Worm (Caenorhabditis elegans): ENCODE data around the gene nhr-193.

nhr-193 gene

DNA sequence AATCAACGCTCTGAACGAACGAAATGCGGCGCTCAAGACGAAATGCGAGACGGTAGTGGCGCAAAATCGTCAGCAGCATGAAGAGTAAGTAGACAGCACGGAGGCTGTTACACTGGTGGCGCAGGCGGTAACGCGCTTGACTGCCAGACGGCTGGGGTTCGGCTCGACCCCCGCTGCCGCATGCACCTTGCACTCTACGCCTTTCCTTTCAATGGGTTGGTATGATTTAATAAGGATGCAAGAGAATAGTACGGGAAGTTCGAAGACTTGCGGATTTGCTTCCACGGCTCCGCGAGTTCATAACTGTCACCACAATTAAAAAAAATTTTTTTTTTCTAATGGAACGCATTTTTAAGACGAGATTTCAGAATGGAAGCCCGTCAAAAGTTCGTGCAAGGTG is 27.9 kb downstream of the nhr-193 start (continued):
- TF ChIP-seq duxl-1 (tag; optimal IDR thresholded peaks at IDR 0.05; ENCODE audit: poor library complexity) (peak; percentile 74), lim-7 (GFP tag; IDR thresholded peaks at IDR 0.05) (peak; percentile 90), zag-1 (tag; optimal IDR thresholded peaks at IDR 0.05) (no peak)

DNA sequence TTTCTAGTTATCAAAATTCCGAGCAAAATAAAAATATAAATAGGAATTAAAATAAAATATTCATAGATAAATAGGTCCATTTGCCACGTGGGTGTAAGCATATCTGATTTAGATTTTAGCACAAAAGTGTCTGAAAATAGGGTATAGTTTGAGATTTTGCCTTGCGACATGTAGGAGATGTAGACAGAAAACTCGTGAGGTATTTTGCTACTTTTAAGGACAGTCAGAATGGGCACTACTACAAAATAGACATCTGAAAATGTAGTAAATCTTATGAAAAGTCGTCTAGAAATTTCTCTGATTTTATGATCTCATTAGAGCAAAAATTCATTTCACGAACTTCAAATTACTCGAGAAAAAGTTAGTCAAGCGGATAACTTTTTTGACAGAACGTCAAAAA is 32.6 kb downstream of the nhr-193 start, which contains the start of gene srv-34:
Gene srv-34, minus strand, starts transcription at position 101 of the 400 bp plus-strand sequence.
- TF ChIP-seq unc-62 (GFP tag; optimal IDR thresholded peaks at IDR 0.05 in 1 of 2) (peak in 1 of 2 experiments; percentile 62), unc-62 (tag; optimal IDR thresholded peaks at IDR 0.05) (no peak), fos-1 (tag; optimal IDR thresholded peaks at IDR 0.05) (no peak)

DNA sequence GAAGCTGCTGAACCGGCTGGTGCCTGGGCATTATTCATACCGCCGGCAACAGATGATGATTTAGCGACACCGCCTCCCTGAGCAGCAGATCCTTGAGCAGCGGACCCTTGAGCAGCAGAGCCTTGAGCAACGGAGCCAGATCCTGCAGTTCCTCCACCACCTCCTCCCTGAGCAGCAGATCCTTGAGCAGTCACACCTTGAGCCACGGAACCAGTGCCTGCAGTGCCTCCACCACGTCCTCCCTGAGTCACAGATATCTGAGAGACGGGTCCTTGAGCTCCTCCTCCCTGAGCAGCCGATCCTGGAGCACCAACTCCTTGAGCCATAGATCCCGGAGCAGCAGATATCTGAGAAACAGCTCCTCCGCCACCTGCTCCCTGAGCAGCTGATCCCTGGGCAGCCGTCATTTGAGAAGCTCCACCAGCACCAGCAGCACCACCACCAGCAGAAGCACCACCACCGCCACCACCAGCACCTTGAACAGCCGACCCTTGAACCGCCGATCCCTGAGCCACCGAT is 34.4 kb downstream of the nhr-193 start:
- 0 out of 2 replicates have a peak, but pooled peaks have one; percentile 41 for TF ChIP-seq snpc-1.2 (GFP tag; IDR thresholded peaks at IDR 0.05)
- no peak for TF ChIP-seq skn-1 (tag; optimal IDR thresholded peaks at IDR 0.05)
- TF ChIP-seq set-16 (GFP tag; IDR thresholded peaks at IDR 0.05), result peak; percentile 95

DNA sequence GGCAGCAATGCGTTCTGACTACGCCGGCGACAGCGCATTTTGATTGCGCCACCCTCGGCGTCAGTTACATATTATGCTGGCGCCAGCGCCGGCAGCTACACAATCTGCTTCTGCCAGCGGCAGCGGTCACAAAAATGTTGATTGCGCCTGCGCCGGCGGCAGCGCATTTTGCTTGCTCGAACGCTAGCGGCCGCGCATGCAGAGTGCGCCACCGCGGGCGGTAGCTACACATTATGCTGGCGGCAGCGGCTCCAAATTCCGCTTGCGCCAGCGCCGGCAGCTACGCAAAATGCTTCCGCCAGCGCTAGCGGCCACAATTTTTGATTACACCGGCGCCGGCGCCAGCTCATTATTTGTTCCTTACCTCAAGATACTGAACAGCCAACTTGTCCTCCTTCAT is 35.1 kb downstream of the nhr-193 start:
- no peak for TF ChIP-seq madf-9 (GFP tag; conservative IDR thresholded peaks at IDR 0.05)
- TF ChIP-seq nhr-42 (GFP tag; IDR thresholded peaks at IDR 0.05), result peak; percentile 25; the same call in 1 of the 2 replicates
- no peak for TF ChIP-seq php-3 (GFP tag; IDR thresholded peaks at IDR 0.05)
- no peak for TF ChIP-seq mdl-1 (tag; optimal IDR thresholded peaks at IDR 0.05)
- TF ChIP-seq cey-2 (tag; optimal IDR thresholded peaks at IDR 0.05; ENCODE audit: borderline replicate concordance, insufficient read depth), result no peak
- no peak for TF ChIP-seq zfp-2 (tag; optimal IDR thresholded peaks at IDR 0.05)
- TF ChIP-seq lir-3 (tag; optimal IDR thresholded peaks at IDR 0.05), result no peak
- 0 out of 2 replicates have a peak, but pooled peaks have one; percentile 21 for TF ChIP-seq dmd-9 (GFP tag; IDR thresholded peaks at IDR 0.05)
- TF ChIP-seq egl-43 (GFP tag; IDR thresholded peaks at IDR 0.05), result peak; percentile 60; the same call in 1 of the 2 replicates
- no peak for TF ChIP-seq nhr-28 (tag; optimal IDR thresholded peaks at IDR 0.05)
- no peak for TF ChIP-seq dmd-8 (GFP tag; IDR thresholded peaks at IDR 0.05)
- TF ChIP-seq nhr-111 (GFP tag; optimal IDR thresholded peaks at IDR 0.05), result no peak
- no peak for TF ChIP-seq aha-1 (tag)
- TF ChIP-seq set-16 (GFP tag; IDR thresholded peaks at IDR 0.05), result peak; percentile 91
- no peak for TF ChIP-seq aly-2 (tag; optimal IDR thresholded peaks at IDR 0.05)
- no peak for TF ChIP-seq ceh-32 (tag; optimal IDR thresholded peaks at IDR 0.05; ENCODE audit: poor library complexity)
- TF ChIP-seq tag-97 (GFP tag; IDR thresholded peaks at IDR 0.05), result no peak
- TF ChIP-seq daf-19 (GFP tag; conservative IDR thresholded peaks at IDR 0.05), result no peak
- no peak for TF ChIP-seq rbr-2 (tag; optimal IDR thresholded peaks at IDR 0.05)
- TF ChIP-seq D1046.2 (GFP tag; IDR thresholded peaks at IDR 0.05), result peak; percentile 72; the same call in 1 of the 2 replicates

DNA sequence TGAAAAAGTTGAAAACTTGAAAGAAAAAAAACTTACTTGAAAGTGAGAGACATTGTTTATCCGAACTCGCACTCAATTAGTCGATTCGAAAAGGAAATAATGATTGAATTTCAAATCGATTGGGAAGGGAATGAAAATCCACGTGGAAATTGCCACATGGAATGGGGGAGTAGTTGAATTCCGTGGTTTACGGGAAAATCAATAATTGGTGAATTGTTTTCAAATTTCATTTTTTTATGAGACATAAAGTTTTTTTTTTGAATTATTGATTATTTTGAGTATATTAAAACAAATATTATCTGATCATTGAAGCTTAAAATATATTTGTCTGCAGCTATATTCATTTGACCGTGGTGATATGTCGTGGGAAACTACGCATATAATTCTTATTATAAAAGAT is 35.7 kb downstream of the nhr-193 start, which contains the start of gene F13A7.1:
Gene F13A7.1, minus strand, starts transcription at position 101 of the 400 bp plus-strand sequence.
- TF ChIP-seq snpc-1.2 (GFP tag; IDR thresholded peaks at IDR 0.05), result no peak
- no peak for TF ChIP-seq daf-16 (GFP tag; optimal IDR thresholded peaks at IDR 0.05)
- no peak for TF ChIP-seq daf-16 (tag; optimal IDR thresholded peaks at IDR 0.05)
- TF ChIP-seq ama-1 (optimal IDR thresholded peaks at IDR 0.05), result no peak
- no peak for TF ChIP-seq egl-43 (GFP tag; IDR thresholded peaks at IDR 0.05)
- TF ChIP-seq egl-27 (tag; optimal IDR thresholded peaks at IDR 0.05), result no peak
- TF ChIP-seq mxl-2 (GFP tag; conservative IDR thresholded peaks at IDR 0.05), result no peak
- TF ChIP-seq zip-2 (tag; optimal IDR thresholded peaks at IDR 0.05), result no peak
- TF ChIP-seq dpl-1 (GFP tag; optimal IDR thresholded peaks at IDR 0.05), result no peak
- no peak for TF ChIP-seq ceh-32 (tag; optimal IDR thresholded peaks at IDR 0.05; ENCODE audit: poor library complexity)
- no peak for TF ChIP-seq ZK546.5 (tag; optimal IDR thresholded peaks at IDR 0.05)

All from whole organism, L4 larva.